Worm (Caenorhabditis elegans): Measurements from ENCODE around the gene C25F9.13.
A peak's percentile ranks its signal among the peaks of the same experiment; 100 is the strongest.

The C25F9.13 gene

ce11 chrV:19354506-19354905 is 44.3 kb downstream of the C25F9.13 start:
- TF ChIP-seq nhr-12 (tag; optimal IDR thresholded peaks at IDR 0.05) (no peak), ces-1 (GFP tag; optimal IDR thresholded peaks at IDR 0.05) (peak; percentile 88)

ce11 chrV:19351944-19352343 is 46.8 kb downstream of the C25F9.13 start:
- TF ChIP-seq nhr-237 (tag; optimal IDR thresholded peaks at IDR 0.05), result no peak
- TF ChIP-seq lin-32 (GFP tag; optimal IDR thresholded peaks at IDR 0.05), result no peak
- TF ChIP-seq ceh-39 (tag; optimal IDR thresholded peaks at IDR 0.05), result no peak
- no peak for TF ChIP-seq ceh-43 (GFP tag; optimal IDR thresholded peaks at IDR 0.05)
- no peak for TF ChIP-seq hlh-1 (tag; optimal IDR thresholded peaks at IDR 0.05)
- no peak for TF ChIP-seq drap-1 (GFP tag; optimal IDR thresholded peaks at IDR 0.05)
- no peak for TF ChIP-seq sptf-1 (tag; optimal IDR thresholded peaks at IDR 0.05)
- no peak for TF ChIP-seq M03D4.4 (tag; optimal IDR thresholded peaks at IDR 0.05)

All from whole organism, mixed stage, embryonic.